Worm (Caenorhabditis elegans) whole organism, midembryonic: Measurements from ENCODE around the gene irld-22.

Experiments
- T22C8.4 ChIP-seq: fragments of 200-800 bp; sonication (Bioruptor generic); IDR thresholded peaks from 2 replicates; pipeline ENCODE4 v1.3.6; 2022; ENCODE audit warnings: missing genetic modification characterization, missing compliant biosample characterization
- cog-1 ChIP-seq: sonication (generic microtip); optimal IDR thresholded peaks from 2 replicates; lab custom pipeline; 2016; ENCODE audit warnings: missing genetic modification characterization, missing compliant biosample characterization
- flt-1 ChIP-seq: fragments of 200-800 bp; sonication (Bioruptor generic); IDR thresholded peaks from 2 replicates; pipeline ENCODE4 v1.3.6; 2022; ENCODE audit warnings: missing genetic modification characterization, missing compliant biosample characterization
- klf-2 ChIP-seq: fragments of 200-800 bp; sonication (Bioruptor generic); conservative IDR thresholded peaks from 2 replicates; pipeline ENCODE4 v1.3.6; 2022; ENCODE audit warnings: missing genetic modification reagents, missing genetic modification characterization, missing compliant biosample characterization
- med-1 ChIP-seq: sonication (generic microtip); optimal IDR thresholded peaks from 2 replicates; lab custom pipeline; 2017; ENCODE audit warnings: missing genetic modification characterization, mild to moderate bottlenecking, missing compliant biosample characterization, antibody characterized with exemption, missing genetic modification reagents; ENCODE audit not compliant: insufficient read depth
- ref-1 ChIP-seq: fragments of 200-800 bp; sonication (Bioruptor generic); conservative IDR thresholded peaks from 2 replicates; pipeline ENCODE4 v1.3.6; 2022; ENCODE audit warnings: missing genetic modification reagents, missing genetic modification characterization, missing compliant biosample characterization
- tab-1 ChIP-seq: fragments of 200-800 bp; sonication (Bioruptor generic); IDR thresholded peaks from 2 replicates; pipeline ENCODE4 v1.3.6; 2022; ENCODE audit warnings: missing genetic modification characterization, missing compliant biosample characterization
- ztf-23 ChIP-seq: fragments of 200-800 bp; sonication (Bioruptor generic); IDR thresholded peaks from 2 replicates; pipeline ENCODE4 v1.3.6; 2022; ENCODE audit warnings: missing genetic modification reagents, missing genetic modification characterization, missing compliant biosample characterization
- ztf-29 ChIP-seq: fragments of 200-800 bp; sonication (Bioruptor generic); IDR thresholded peaks from 2 replicates; pipeline ENCODE4 v1.3.6; 2022; ENCODE audit warnings: missing genetic modification reagents, missing genetic modification characterization, missing compliant biosample characterization

Gene irld-22

DNA sequence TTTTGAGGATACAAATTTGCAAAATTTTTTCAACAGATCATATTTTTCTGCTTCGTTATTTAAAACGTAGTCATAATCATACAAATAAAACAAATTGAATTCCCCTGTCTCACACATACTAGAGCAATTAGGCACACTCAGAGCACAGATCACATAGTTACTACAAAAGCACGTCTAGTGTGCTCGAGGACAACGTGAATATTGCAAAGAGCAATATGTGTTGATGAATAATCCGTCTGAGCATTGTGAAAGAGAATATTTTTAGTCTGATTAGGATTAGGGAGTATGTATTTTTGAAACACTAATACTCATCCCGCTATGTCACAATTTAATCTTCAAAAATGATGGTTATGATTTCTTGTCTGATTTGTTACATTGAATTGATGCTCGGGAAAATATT, 22.8 kb downstream of the irld-22 start:
- TF ChIP-seq tab-1 (GFP tag; lab: Robert Waterston, UW): no peak
- TF ChIP-seq ref-1 (GFP tag; lab: Robert Waterston, UW): no peak
- TF ChIP-seq med-1 (GFP tag; lab: Kevin White, UChicago): no peak
- TF ChIP-seq klf-2: no peak
- no peak for TF ChIP-seq ztf-23 (GFP tag; lab: Robert Waterston, UW)
- no peak for TF ChIP-seq flt-1 (GFP tag; lab: Robert Waterston, UW)
- TF ChIP-seq ztf-29 (GFP tag; lab: Robert Waterston, UW): no peak
- TF ChIP-seq T22C8.4 (GFP tag; lab: Robert Waterston, UW): no peak
- TF ChIP-seq cog-1: no peak

DNA sequence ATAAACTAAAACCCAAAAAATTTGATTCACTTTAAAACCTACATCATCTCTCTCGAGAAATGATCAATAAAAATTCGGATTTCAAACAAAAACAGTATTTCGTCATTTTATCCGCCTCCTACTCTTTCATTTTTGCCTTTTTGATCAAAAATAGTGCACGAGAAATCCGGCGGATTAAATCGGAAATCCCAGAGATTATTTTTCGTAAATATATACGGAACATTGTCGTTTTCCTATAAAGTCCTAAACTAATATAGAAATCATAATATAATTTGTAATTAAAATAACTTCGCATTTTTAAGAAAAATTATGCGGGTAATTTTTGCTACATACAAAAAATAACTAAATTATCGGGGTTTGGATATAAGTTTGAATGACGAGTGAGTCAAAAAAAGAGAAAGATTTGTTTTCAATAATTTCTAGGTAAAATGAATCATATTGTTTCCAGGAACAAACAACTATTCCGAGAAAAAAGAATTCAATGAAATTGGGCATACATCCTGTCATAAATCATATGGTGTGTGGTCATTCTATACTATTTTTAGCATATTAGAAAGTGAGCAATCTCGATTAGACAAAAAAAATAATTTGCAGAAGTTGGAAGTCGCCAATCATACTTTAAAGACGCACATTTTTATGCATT, 25.8 kb downstream of the irld-22 start, which contains the start of gene nhr-158:
Gene nhr-158, minus strand, starts transcription at position 51 of the 643 bp plus-strand sequence.
- TF ChIP-seq ref-1 (GFP tag; lab: Robert Waterston, UW) (no peak), ztf-23 (GFP tag; lab: Robert Waterston, UW) (no peak), cog-1 (no peak), T22C8.4 (GFP tag; lab: Robert Waterston, UW) (no peak), klf-2 (no peak), ztf-29 (GFP tag; lab: Robert Waterston, UW) (no peak), med-1 (GFP tag; lab: Kevin White, UChicago) (no peak), tab-1 (GFP tag; lab: Robert Waterston, UW) (no peak), flt-1 (GFP tag; lab: Robert Waterston, UW) (no peak)

DNA sequence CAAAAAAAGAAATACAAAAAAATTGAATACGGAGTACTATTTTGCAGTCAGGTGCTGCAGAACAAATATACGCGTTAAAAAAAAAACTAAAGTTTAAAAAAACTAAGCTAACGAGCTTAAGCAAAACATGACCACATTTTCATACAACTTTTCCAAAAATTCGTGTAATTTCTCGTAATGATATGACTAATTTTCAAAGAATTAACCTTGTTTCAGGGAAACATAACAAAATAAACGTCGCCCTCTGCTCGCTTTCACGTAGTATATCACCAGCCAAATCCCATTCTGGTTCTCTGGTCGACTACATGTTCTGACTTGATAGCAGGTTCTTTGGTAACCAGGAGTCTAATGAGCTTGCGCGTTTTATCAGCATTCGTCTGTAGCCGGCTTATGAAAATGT, 29.6 kb downstream of the irld-22 start:
- TF ChIP-seq T22C8.4 (GFP tag; lab: Robert Waterston, UW) (no peak), ztf-23 (GFP tag; lab: Robert Waterston, UW) (no peak), tab-1 (GFP tag; lab: Robert Waterston, UW) (no peak), ref-1 (GFP tag; lab: Robert Waterston, UW) (no peak), med-1 (GFP tag; lab: Kevin White, UChicago) (no peak)

DNA sequence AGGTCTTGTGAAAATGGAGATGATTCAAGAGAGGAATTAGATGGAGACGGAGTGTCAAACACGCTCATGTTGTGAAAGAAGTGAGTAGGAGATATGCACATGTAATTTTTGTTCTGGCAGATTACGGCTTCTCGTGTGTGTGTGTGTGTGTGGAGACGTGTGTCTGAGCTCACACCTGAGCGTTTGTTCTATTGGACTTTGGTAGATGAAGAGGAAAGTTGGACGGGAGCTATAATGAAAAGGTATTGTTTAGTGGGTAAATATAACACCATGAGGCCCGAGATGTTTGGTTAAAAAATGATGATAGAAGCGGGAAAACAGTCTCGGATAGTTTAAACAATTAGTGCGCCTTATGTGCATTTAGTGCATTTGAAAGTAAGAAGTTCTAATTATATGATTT, 31.1 kb downstream of the irld-22 start, which contains the start of gene nhr-157:
Gene nhr-157, minus strand, starts transcription at position 101 of the 400 bp plus-strand sequence.
- no peak for TF ChIP-seq tab-1 (GFP tag; lab: Robert Waterston, UW)
- no peak for TF ChIP-seq cog-1
- no peak for TF ChIP-seq T22C8.4 (GFP tag; lab: Robert Waterston, UW)
- TF ChIP-seq flt-1 (GFP tag; lab: Robert Waterston, UW): no peak
- no peak for TF ChIP-seq klf-2
- TF ChIP-seq ztf-23 (GFP tag; lab: Robert Waterston, UW): no peak
- TF ChIP-seq ref-1 (GFP tag; lab: Robert Waterston, UW): no peak
- TF ChIP-seq ztf-29 (GFP tag; lab: Robert Waterston, UW): no peak
- TF ChIP-seq med-1 (GFP tag; lab: Kevin White, UChicago): no peak

DNA sequence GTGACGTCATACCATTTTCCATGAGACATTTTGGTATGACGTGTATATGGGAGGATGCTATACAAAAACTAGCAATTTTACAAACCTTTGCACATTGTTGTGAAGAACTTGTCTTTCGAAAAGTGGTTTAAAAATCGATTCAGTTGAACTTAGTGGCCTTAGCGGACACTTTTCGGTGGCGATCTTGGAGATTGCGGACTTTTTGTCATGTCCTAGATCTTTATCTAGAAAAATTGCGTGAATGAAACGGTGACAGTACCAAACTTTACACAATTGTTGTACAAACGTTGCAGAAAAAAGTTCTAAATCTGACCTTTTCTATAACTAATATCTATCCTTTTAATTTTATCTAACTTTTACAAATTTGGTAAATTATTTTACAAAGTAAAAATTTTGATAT, 34.7 kb downstream of the irld-22 start:
- no peak for TF ChIP-seq cog-1
- TF ChIP-seq ztf-23 (GFP tag; lab: Robert Waterston, UW): no peak
- no peak for TF ChIP-seq ztf-29 (GFP tag; lab: Robert Waterston, UW)

DNA sequence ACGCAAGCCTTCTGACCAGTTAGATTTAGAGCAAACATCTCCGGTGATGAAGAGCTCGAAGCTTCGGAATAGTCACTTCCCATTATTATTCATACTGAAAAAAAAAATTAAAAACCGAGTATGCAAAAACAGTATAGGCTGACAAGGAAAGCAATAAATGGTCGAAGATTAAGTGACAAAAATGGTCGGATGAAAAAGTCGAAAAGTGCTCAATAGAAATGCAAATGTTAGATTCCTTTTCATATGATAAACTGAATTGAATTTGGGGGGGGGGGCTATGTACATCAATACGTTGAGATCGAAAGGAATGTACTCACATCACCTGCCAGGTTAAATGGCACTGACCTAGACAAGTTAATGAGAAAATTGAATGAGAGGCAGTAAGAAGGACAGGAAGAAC, 37.2 kb downstream of the irld-22 start, which contains the start of gene nhr-187:
Gene nhr-187, minus strand, starts transcription at position 101 of the 400 bp plus-strand sequence.
- TF ChIP-seq klf-2 (no peak), T22C8.4 (GFP tag; lab: Robert Waterston, UW) (no peak), med-1 (GFP tag; lab: Kevin White, UChicago) (no peak), ztf-23 (GFP tag; lab: Robert Waterston, UW) (no peak), ztf-29 (GFP tag; lab: Robert Waterston, UW) (no peak), flt-1 (GFP tag; lab: Robert Waterston, UW) (no peak), tab-1 (GFP tag; lab: Robert Waterston, UW) (no peak), ref-1 (GFP tag; lab: Robert Waterston, UW) (no peak), cog-1 (no peak)

DNA sequence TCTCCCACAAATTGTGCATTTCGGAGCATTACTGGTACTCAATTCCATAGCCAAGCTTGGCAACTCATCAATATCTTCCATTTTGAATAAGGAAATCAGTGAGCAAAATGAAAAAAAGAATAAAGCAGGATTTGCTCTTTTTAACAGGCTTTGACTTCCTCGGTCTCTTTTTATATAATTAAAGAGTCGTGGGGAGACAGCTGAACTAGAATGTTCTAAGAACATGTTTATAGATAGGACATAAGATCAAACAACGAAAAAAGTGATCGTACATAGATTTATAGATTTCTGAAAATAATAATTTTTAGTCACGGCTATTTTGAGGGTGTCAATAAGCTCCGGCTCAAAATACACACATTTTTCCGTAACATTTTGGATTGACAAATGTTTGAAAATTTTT, 39.9 kb downstream of the irld-22 start, which contains the start of gene nhr-189:
Gene nhr-189, minus strand, starts transcription at position 121 of the 400 bp plus-strand sequence.
- TF ChIP-seq ref-1 (GFP tag; lab: Robert Waterston, UW) (no peak), flt-1 (GFP tag; lab: Robert Waterston, UW) (no peak), tab-1 (GFP tag; lab: Robert Waterston, UW) (no peak), ztf-23 (GFP tag; lab: Robert Waterston, UW) (no peak), med-1 (GFP tag; lab: Kevin White, UChicago) (no peak), cog-1 (no peak), ztf-29 (GFP tag; lab: Robert Waterston, UW) (no peak), T22C8.4 (GFP tag; lab: Robert Waterston, UW) (no peak), klf-2 (no peak)

DNA sequence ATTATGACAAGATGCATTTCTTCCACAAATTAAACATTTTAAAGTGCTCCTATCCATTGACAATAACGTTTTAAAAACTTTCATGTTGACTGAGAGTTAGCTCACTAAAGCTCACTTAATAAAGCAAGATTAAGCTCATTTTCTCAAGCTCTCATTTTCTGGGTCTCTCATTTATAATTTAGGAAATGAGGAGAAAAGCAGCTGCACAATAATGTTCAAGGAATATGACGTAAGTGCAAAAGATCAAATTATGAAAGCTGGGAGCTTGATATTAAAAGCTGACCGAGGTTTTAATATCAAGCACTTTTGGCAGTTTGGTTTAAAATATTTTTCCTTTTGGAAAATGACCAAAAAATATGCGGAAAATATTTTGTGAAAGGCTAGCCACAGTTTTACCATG, 42.2 kb downstream of the irld-22 start, which contains the start of gene nhr-188:
Gene nhr-188, minus strand, starts transcription at position 84 of the 400 bp plus-strand sequence.
- no peak for TF ChIP-seq tab-1 (GFP tag; lab: Robert Waterston, UW)
- TF ChIP-seq ztf-29 (GFP tag; lab: Robert Waterston, UW): no peak
- no peak for TF ChIP-seq klf-2
- TF ChIP-seq T22C8.4 (GFP tag; lab: Robert Waterston, UW): no peak
- no peak for TF ChIP-seq med-1 (GFP tag; lab: Kevin White, UChicago)

DNA sequence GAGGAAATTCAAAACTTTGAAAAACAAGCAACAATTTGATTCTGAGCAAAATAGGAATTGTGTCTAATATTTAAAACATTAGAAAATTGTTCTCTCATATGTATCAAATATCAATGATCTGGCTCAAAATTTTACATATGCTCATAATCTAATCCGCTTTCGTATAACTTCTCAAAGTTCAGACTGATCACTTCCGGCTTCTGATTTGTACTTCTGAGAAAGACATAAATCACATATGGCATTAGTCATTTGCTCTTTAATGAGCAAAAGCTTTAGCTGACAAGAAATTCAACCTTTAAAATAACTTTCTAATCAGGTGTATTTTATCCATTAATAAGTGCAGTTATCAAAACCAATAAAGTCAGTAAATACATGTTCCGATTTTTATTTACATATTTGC, 44.1 kb downstream of the irld-22 start:
- TF ChIP-seq klf-2: no peak
- no peak for TF ChIP-seq T22C8.4 (GFP tag; lab: Robert Waterston, UW)
- no peak for TF ChIP-seq ztf-29 (GFP tag; lab: Robert Waterston, UW)
- no peak for TF ChIP-seq flt-1 (GFP tag; lab: Robert Waterston, UW)
- no peak for TF ChIP-seq ztf-23 (GFP tag; lab: Robert Waterston, UW)
